Fruit fly (Drosophila melanogaster) S2 (cell line): Measurements from ENCODE around the gene Pph13.

Experiments
- CG8478 ChIP-seq: fragments of >200 bp; optimal IDR thresholded peaks from 2 replicates; lab custom pipeline; 2018
- CTCF ChIP-seq, 2 experiments: fragments of >200 bp; optimal IDR thresholded peaks; 2 replicates each; lab custom pipeline; 2018

Pph13 gene

DNA sequence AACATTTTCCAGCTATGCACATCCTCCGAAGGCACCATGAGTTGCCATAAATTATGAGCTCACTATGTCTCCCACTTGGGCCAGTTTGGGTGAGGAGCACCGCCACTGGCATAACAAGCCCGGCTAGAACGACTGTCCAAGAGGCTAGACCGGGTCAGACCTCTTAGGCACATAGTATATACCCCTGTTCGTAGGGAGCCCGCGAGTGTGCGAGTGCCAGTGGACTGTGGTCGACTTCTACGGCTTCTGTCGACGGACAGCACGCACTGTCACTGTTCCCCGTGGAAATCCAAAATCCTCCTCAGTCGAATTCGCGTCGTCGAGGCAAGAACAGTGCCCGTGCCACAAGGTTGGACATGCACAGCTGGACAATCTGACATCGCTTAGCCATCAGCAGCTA, at the start of gene Pph13:
Gene Pph13, plus strand, starts transcription at position 301 of the 400 bp plus-strand sequence.
- TF ChIP-seq CG8478 (lab: Kevin White, UChicago) = no peak
- no peak for TF ChIP-seq CTCF (optimal IDR thresholded peaks at IDR 0.05; lab: Kevin White, UChicago)

DNA sequence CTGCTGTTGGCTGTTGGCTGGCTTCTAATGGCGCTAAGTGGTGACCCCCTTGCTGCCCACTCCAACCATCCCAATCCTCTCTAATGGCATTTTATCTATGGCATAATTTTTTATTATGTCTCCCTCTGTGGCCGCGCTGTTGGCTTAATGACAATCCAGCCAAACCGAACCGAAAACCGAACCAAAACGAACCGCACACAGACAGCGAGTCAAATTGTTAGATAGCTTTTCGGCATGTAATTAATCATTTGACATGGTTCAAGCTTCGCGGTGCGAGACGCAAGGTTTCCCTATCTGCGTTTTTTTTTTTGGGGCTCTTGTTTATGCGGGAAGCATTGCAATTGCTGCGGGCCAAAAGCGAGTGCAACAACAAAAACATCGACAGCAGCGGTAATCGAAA, 49.6 kb upstream of the Pph13 start:
- TF ChIP-seq CG8478 (lab: Kevin White, UChicago) (no peak), CTCF (optimal IDR thresholded peaks at IDR 0.05; lab: Kevin White, UChicago) (no peak)

DNA sequence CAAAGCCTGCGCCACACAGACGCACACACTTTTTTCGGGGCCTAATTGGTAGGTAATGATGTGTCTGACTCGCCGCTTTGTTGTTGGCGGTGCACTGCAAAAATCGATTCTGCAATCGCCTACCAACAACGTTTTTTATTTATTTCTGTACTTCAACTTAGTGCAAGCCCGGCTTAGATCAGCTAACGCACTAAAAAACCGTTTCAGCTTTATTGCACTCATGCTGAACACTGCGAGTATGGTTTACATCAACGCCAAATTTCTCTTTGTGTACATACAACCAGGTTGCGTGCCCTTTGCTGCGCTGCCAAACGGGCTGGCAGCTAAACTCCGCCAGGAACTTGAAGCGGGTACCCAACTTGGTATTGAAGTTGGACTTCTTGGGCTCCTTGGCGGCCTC, 47.0 kb upstream of the Pph13 start:
- no peak for TF ChIP-seq CG8478 (lab: Kevin White, UChicago)
- TF ChIP-seq CTCF (optimal IDR thresholded peaks at IDR 0.05; lab: Kevin White, UChicago) = no peak

DNA sequence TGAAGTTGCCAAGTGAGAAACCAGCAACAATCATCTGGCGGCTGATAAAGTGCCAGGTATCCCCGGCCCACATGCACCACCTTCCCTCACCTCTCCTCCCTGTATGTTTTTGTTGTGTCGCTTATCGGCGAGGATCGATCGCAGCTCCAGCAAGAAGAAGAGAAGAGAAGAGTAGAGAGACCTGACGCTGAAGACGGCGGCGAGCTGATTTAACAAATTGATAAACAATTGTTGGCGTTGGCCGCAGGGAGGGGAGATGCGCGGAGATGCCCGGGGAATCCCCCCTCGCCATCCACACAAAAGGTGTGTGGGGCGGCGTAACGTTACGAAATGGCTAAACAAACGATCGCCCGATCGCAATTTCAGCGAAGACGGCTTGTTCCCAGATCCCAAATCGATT, 43.6 kb upstream of the Pph13 start:
- no peak for TF ChIP-seq CG8478 (lab: Kevin White, UChicago)
- no peak for TF ChIP-seq CTCF (optimal IDR thresholded peaks at IDR 0.05; lab: Kevin White, UChicago)

DNA sequence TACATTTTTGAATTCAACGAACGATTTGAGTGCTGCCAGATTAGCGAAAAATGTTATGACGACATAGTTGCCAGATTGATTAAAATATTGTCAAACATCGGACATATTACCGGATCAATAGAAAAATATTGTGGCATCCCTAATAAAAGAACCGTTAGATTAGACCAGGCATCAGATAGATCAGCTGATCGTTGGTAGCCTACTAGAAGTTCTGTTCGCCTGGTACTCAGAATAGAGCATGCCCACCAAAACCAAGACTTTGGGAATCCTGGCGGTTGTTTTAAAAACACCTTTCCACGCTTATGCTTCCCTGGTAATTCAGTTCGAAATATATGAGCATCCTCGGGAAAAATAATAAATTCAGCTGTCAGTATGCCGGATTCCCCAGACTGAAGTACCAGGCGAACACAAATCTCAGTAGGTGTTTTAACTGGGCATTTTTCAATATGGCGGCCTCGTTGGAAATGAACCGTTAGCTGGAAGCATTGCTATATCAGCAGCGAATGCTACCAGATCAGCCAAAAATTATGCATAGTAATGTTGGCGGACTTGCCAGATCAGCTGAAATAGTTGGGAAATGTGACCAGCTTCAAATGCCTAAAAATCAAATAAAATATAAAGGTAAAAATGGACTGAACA, 36.6 kb upstream of the Pph13 start:
- TF ChIP-seq CTCF (optimal IDR thresholded peaks at IDR 0.05; lab: Kevin White, UChicago) (peak; percentile 54 to 61), CG8478 (lab: Kevin White, UChicago) (no peak)

- no peak for TF ChIP-seq CTCF (optimal IDR thresholded peaks at IDR 0.05; lab: Kevin White, UChicago)
- TF ChIP-seq CG8478 (lab: Kevin White, UChicago) = no peak
Observed at dm6 chr2L:542338-542967, 34.8 kb upstream of the Pph13 start, which contains the start of gene lwr. TSS of gene lwr (minus strand) at chr2L:542580.

DNA sequence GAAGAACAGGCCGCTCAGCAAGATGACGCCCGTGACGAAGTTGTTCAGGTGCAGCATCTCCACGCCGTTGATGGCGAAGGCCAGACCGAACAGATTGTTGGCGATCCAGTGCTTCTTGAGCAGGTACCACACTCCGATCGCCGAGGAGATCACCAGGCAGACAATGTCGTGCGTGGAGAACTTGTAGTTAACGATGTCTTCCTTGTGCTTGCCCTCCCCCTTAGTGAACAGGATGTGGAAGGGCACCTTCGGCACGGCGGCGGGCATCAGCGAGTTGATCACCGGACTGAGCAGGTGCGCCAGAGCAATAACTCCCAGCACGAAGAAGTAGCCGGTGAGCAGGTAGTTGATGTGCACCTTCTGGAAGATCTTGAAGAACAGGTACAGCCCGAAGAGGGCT, 33.5 kb upstream of the Pph13 start:
- TF ChIP-seq CG8478 (lab: Kevin White, UChicago) (no peak), CTCF (optimal IDR thresholded peaks at IDR 0.05; lab: Kevin White, UChicago) (no peak)

dm6 chr2L:544444-545179, 32.7 kb upstream of the Pph13 start, which contains the start of the genes Spp and nAChRbeta3:
TSS of gene Spp (minus strand) at chr2L:544653.
TSS of gene nAChRbeta3 (plus strand) at chr2L:545129.
- TF ChIP-seq CTCF (optimal IDR thresholded peaks at IDR 0.05; lab: Kevin White, UChicago) (peak in 1 of 2 experiments; percentile 24), CG8478 (lab: Kevin White, UChicago) (no peak)

DNA sequence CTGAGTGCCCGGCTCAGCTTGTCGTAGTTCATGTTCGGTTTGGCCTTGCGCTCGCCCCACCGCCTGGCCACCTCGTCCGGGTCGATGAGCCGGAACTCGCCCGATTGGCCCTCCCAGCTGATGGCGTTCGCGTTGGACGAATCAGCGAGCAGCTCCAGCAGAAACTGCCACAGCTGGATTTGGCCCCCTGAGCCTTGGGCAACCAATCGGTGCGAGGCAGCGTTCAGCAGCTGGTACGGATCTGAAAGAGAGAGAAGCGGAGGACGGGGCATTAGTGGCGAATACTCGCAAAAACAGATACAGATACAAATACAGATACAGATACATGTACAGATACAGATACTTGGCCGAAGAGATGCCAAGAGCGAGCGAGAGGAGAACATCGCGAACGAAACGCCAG, 29.3 kb upstream of the Pph13 start:
- no peak for TF ChIP-seq CG8478 (lab: Kevin White, UChicago)
- no peak for TF ChIP-seq CTCF (optimal IDR thresholded peaks at IDR 0.05; lab: Kevin White, UChicago)

DNA sequence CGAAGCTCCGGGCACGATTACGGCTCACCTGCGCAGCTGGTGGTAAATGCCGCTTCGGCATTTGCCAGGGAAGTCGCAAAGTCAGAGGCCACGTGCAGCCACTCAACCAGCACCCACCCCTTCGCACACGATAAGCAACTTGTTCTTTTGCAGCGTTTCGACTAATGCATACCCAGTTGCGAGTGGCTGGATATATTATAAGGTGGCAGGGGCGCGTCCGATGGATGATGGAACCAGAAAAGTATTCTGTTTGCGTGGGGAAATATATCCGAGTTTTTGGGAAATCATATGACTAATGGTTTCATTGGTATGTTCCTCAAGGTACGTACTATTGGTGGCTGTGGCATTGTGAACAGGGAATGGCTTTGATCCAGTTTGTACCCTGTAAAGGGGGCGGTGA, 27.6 kb upstream of the Pph13 start:
- TF ChIP-seq CTCF (optimal IDR thresholded peaks at IDR 0.05; lab: Kevin White, UChicago) (no peak), CG8478 (lab: Kevin White, UChicago) (no peak)

DNA sequence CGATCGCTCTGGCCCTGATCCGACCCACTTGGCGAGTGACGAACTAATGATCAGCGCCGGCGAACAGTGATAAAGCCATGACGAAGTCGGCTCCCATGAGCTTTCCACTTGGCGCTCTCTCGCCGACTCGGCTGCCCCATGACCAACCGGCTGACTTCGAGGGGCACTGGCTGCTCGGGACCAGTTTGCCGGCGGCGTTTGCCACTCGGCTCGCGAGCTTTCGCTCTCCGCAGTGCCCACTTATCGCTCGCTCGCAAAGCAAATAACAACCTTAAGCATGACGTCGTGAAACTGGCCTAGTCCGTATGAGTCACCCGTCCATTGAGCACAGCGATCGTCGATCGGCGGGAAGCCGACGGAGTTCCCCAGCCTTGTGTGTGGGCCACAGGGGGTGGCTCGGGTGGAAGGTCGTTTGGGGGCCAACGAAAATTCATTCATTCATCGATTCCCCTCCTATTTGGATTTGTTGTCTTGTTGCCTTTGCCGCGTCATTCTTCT, 24.8 kb upstream of the Pph13 start, which contains the start of gene Ets21C:
Gene Ets21C, minus strand, starts transcription at position 492 of the 498 bp plus-strand sequence.
- TF ChIP-seq CG8478 (lab: Kevin White, UChicago) = no peak
- no peak for TF ChIP-seq CTCF (optimal IDR thresholded peaks at IDR 0.05; lab: Kevin White, UChicago)

DNA sequence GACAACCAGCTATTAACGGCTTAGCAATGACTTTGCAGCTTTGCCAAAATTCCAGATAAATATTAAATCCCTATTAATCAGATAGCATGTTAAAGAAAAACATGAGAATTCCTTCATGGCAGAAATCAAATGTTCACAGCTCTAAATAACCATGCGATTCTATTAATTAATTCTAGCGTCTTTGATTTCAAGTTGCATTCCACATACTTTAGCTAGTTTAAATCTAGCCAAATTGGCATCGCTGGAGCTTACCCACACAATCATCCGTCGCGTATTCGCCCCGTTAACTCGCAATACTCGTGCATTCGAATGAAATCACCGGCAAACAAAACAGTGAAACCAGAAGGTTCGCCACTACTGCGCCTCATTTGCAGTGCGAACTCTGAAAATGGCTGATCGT, 18.0 kb upstream of the Pph13 start, which contains the start of gene Tspo:
Gene Tspo, plus strand, starts transcription at position 302 of the 400 bp plus-strand sequence.
- no peak for TF ChIP-seq CG8478 (lab: Kevin White, UChicago)
- no peak for TF ChIP-seq CTCF (optimal IDR thresholded peaks at IDR 0.05; lab: Kevin White, UChicago)

dm6 chr2L:559770-560567, 17.3 kb upstream of the Pph13 start, which contains the start of gene rempA:
TSS of gene rempA (minus strand) at chr2L:560310.
- TF ChIP-seq CG8478 (lab: Kevin White, UChicago) = no peak
- peak in 1 of 2 experiments; percentile 39 for TF ChIP-seq CTCF (optimal IDR thresholded peaks at IDR 0.05; lab: Kevin White, UChicago)

DNA sequence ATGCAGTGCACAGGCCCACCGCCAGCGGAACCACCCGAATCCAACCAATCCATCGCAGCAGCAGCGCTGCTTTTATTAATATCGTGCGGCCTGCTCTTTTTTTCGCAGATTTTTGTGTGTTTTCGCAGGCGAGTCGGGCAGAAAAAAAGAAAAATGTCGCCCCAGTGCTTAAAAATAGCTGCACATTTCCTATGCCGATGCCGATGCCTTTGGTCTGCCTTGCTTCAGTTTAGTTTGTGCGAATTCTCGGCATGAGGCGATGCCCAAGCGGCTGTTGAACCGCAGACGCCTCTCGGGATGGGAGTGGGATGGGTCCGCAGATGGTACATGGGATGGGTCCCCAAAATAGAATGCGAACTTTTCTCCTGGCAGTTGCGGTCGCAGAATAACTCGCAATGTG, 14.0 kb upstream of the Pph13 start:
- no peak for TF ChIP-seq CTCF (optimal IDR thresholded peaks at IDR 0.05; lab: Kevin White, UChicago)
- TF ChIP-seq CG8478 (lab: Kevin White, UChicago) = no peak
